Fruit fly (Drosophila melanogaster): ENCODE measurements around the gene PVRAP.

Gene PVRAP

dm6 chr3L:6054343-6054742 lies 57.3 kb downstream of the PVRAP start, which contains the start of gene Jon65Ai:
TSS of gene Jon65Ai (minus strand) at chr3L:6054443.
- TF ChIP-seq CG14711 (tag; optimal IDR thresholded peaks at IDR 0.05) = no peak

dm6 chr3L:6054803-6055202 lies 57.8 kb downstream of the PVRAP start, which contains the start of gene tant:
TSS of gene tant (plus strand) at chr3L:6055136.
- TF ChIP-seq tj (GFP tag; optimal IDR thresholded peaks at IDR 0.05) (no peak), Crg-1 (GFP tag; optimal IDR thresholded peaks at IDR 0.05) (no peak), CG7045 (GFP tag; optimal IDR thresholded peaks at IDR 0.05) (no peak), CG5204 (GFP tag; optimal IDR thresholded peaks at IDR 0.05) (no peak), Clk (GFP tag; optimal IDR thresholded peaks at IDR 0.05) (no peak), bab1 (GFP tag; optimal IDR thresholded peaks at IDR 0.05) (peak; percentile 19), CG7101 (tag; optimal IDR thresholded peaks at IDR 0.05) (no peak), kay (GFP tag; ENCODE audit: borderline replicate concordance) (no peak), pad (GFP tag; optimal IDR thresholded peaks at IDR 0.05) (no peak), ovo (GFP tag; optimal IDR thresholded peaks at IDR 0.05) (peak; percentile 3), Hr96 (GFP tag; optimal IDR thresholded peaks at IDR 0.05) (peak; percentile 11), toe (GFP tag; optimal IDR thresholded peaks at IDR 0.05) (no peak), CG1620 (GFP tag; optimal IDR thresholded peaks at IDR 0.05) (no peak), cnc (optimal IDR thresholded peaks at IDR 0.05) (no peak), CG12768 (GFP tag; optimal IDR thresholded peaks at IDR 0.05) (no peak), CG14711 (tag; optimal IDR thresholded peaks at IDR 0.05) (no peak), Mnt (GFP tag; optimal IDR thresholded peaks at IDR 0.05) (no peak), CG33017 (tag; optimal IDR thresholded peaks at IDR 0.05) (no peak), CG11617 (GFP tag; optimal IDR thresholded peaks at IDR 0.05) (no peak), cic (GFP tag; optimal IDR thresholded peaks at IDR 0.05) (no peak)

DNA sequence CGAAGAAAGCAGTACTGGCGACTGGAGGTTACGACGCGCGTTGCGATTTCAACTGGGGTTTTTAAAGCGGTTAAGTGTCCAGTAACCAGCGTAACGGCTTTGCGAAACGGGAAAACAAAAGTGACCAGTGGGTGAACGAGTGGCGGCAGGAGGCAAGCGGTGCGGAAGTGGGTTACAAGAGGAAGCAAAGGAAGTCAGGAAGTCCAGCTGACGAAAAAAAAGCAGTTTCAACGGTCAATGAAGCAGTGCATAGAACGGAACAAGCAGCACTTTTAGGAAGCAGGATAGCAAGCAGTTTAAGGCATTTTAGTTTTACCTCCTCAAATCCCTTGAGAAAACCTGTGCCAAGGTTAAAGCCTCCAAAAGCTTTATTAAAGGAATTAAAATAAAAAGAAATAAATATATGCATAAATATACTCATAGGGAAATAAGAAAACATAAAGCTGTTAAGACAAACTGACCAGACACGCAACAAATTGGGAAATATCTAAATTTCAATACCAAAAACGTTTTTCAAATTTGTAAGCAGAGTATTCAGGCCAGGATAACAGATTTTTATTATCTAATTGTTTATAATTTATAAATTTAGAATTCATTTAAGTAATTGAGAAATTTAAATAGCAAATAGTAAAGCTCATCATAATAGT lies 62.2 kb downstream of the PVRAP start, which contains the start of gene CG6592:
CG6592 (plus strand) TSS at position 597 of the 647 bp plus-strand sequence.
- no peak for TF ChIP-seq CG1620 (GFP tag; optimal IDR thresholded peaks at IDR 0.05)
- no peak for TF ChIP-seq CG12768 (GFP tag; optimal IDR thresholded peaks at IDR 0.05)
- no peak for TF ChIP-seq Clk (GFP tag; optimal IDR thresholded peaks at IDR 0.05)
- TF ChIP-seq toe (GFP tag; optimal IDR thresholded peaks at IDR 0.05) = no peak
- TF ChIP-seq CG33017 (tag; optimal IDR thresholded peaks at IDR 0.05) = no peak
- no peak for TF ChIP-seq kay (GFP tag; ENCODE audit: borderline replicate concordance)
- TF ChIP-seq Mnt (GFP tag; optimal IDR thresholded peaks at IDR 0.05) = no peak

- TF ChIP-seq CG7045 (GFP tag; optimal IDR thresholded peaks at IDR 0.05) (no peak), CG14711 (tag; optimal IDR thresholded peaks at IDR 0.05) (no peak), cic (GFP tag; optimal IDR thresholded peaks at IDR 0.05) (peak; percentile 82), CG33017 (tag; optimal IDR thresholded peaks at IDR 0.05) (no peak), CG12768 (GFP tag; optimal IDR thresholded peaks at IDR 0.05) (peak; percentile 13), kay (GFP tag; ENCODE audit: borderline replicate concordance) (peak; percentile 76), CG7101 (tag; optimal IDR thresholded peaks at IDR 0.05) (no peak)
These were observed 66.0 kb downstream of the PVRAP start, which contains the start of gene CG10472 for dm6 chr3L:6062860-6063607. TSS of gene CG10472 (minus strand) at chr3L:6062910.

DNA sequence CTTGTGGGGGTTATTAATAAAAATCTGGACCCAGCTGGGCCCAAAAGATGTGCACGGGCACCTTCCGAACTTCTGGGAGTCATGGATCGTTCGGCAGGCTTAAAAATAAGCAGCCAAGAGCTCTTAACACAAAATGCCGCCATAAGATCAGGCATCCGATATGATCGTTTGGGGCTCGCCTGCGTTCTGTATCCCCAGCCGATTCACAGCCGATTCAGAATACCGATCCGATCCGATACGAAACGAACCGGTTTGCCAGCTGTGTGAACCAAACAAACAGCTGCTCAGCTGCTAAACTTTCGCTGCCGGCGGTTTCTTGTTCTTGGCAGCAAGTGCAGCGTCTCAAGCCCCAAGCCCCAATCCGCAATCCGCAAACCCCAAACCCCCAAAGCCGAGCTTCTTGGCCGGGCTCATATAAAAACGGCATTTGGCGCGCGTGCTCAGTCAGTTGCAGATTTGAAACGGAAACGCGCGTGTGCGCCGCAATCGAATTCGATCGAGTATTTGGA lies 68.9 kb downstream of the PVRAP start, which contains the start of gene CG42269:
CG42269 (plus strand) TSS at position 416 of the 509 bp plus-strand sequence.
- TF ChIP-seq cic (GFP tag; optimal IDR thresholded peaks at IDR 0.05) (no peak), kay (GFP tag; ENCODE audit: borderline replicate concordance) (no peak), CG12768 (GFP tag; optimal IDR thresholded peaks at IDR 0.05) (no peak), CG1620 (GFP tag; optimal IDR thresholded peaks at IDR 0.05) (no peak), tj (GFP tag; optimal IDR thresholded peaks at IDR 0.05) (no peak), Crg-1 (GFP tag; optimal IDR thresholded peaks at IDR 0.05) (no peak), Mnt (GFP tag; optimal IDR thresholded peaks at IDR 0.05) (no peak), cnc (optimal IDR thresholded peaks at IDR 0.05) (no peak), Hr96 (GFP tag; optimal IDR thresholded peaks at IDR 0.05) (no peak), bab1 (GFP tag; optimal IDR thresholded peaks at IDR 0.05) (no peak), toe (GFP tag; optimal IDR thresholded peaks at IDR 0.05) (no peak), CG33017 (tag; optimal IDR thresholded peaks at IDR 0.05) (no peak), pad (GFP tag; optimal IDR thresholded peaks at IDR 0.05) (no peak), ovo (GFP tag; optimal IDR thresholded peaks at IDR 0.05) (no peak)

dm6 chr3L:6068178-6068577 lies 71.2 kb downstream of the PVRAP start:
- TF ChIP-seq cic (GFP tag; optimal IDR thresholded peaks at IDR 0.05) = no peak
- no peak for TF ChIP-seq CG7101 (tag; optimal IDR thresholded peaks at IDR 0.05)
- TF ChIP-seq CG14711 (tag; optimal IDR thresholded peaks at IDR 0.05) = no peak
- TF ChIP-seq cnc (optimal IDR thresholded peaks at IDR 0.05) = no peak
- TF ChIP-seq CG12768 (GFP tag; optimal IDR thresholded peaks at IDR 0.05) = no peak
- TF ChIP-seq bab1 (GFP tag; optimal IDR thresholded peaks at IDR 0.05) = no peak
- no peak for TF ChIP-seq tj (GFP tag; optimal IDR thresholded peaks at IDR 0.05)
- no peak for TF ChIP-seq toe (GFP tag; optimal IDR thresholded peaks at IDR 0.05)
